Worm (Caenorhabditis elegans): ENCODE measurements around the gene wah-1.

The wah-1 gene

ce11 chrIII:12015611-12016010 is 25.6 kb downstream of the wah-1 start:
- TF ChIP-seq lin-14 (GFP tag; optimal IDR thresholded peaks at IDR 0.05) (peak; percentile 51), nhr-77 (tag; optimal IDR thresholded peaks at IDR 0.05) (no peak), mab-9 (GFP tag; IDR thresholded peaks at IDR 0.05) (no peak), pag-3 (tag; optimal IDR thresholded peaks at IDR 0.05; ENCODE audit: borderline replicate concordance, insufficient read depth) (peak; percentile 62), ceh-90 (tag; optimal IDR thresholded peaks at IDR 0.05) (no peak), aly-2 (tag; optimal IDR thresholded peaks at IDR 0.05) (no peak), elt-2 (tag; optimal IDR thresholded peaks at IDR 0.05) (no peak), nhr-85 (tag) (peak; percentile 77), lsy-2 (tag; optimal IDR thresholded peaks at IDR 0.05) (peak; percentile 8 to 24), ces-1 (GFP tag; optimal IDR thresholded peaks at IDR 0.05) (no peak), mef-2 (tag; optimal IDR thresholded peaks at IDR 0.05) (no peak), snu-23 (GFP tag; optimal IDR thresholded peaks at IDR 0.05) (peak; percentile 61), nhr-47 (tag; optimal IDR thresholded peaks at IDR 0.05) (no peak), vab-15 (tag; optimal IDR thresholded peaks at IDR 0.05) (no peak), nhr-84 (tag; optimal IDR thresholded peaks at IDR 0.05) (no peak), blmp-1 (tag; optimal IDR thresholded peaks at IDR 0.05) (peak; percentile 70), xbp-1 (tag; optimal IDR thresholded peaks at IDR 0.05) (no peak), nhr-20 (tag; optimal IDR thresholded peaks at IDR 0.05) (peak; percentile 58), fkh-10 (GFP tag; optimal IDR thresholded peaks at IDR 0.05) (no peak), mdl-1 (tag; optimal IDR thresholded peaks at IDR 0.05) (peak in 1 of 2 experiments; percentile 15), fos-1 (tag; optimal IDR thresholded peaks at IDR 0.05) (no peak), elt-3 (tag; optimal IDR thresholded peaks at IDR 0.05) (peak in 2 of 6 experiments; percentile 12 to 38), nhr-71 (tag; optimal IDR thresholded peaks at IDR 0.05) (peak; percentile 31), lin-35 (GFP tag; optimal IDR thresholded peaks at IDR 0.05) (peak in 1 of 2 experiments; percentile 44), alr-1 (tag; optimal IDR thresholded peaks at IDR 0.05; ENCODE audit: borderline replicate concordance) (no peak), ceh-63 (GFP tag; optimal IDR thresholded peaks at IDR 0.05) (no peak), sox-4 (tag; optimal IDR thresholded peaks at IDR 0.05) (no peak), ceh-82 (tag; optimal IDR thresholded peaks at IDR 0.05) (no peak), F16B12.6 (tag; optimal IDR thresholded peaks at IDR 0.05) (no peak), nhr-90 (tag; optimal IDR thresholded peaks at IDR 0.05; ENCODE audit: poor library complexity) (no peak), jun-1 (tag; optimal IDR thresholded peaks at IDR 0.05) (no peak), unc-86 (tag; optimal IDR thresholded peaks at IDR 0.05) (no peak), C34B4.2 (tag; optimal IDR thresholded peaks at IDR 0.05) (no peak), hlh-17 (GFP tag; optimal IDR thresholded peaks at IDR 0.05; ENCODE audit: borderline replicate concordance) (no peak), fkh-8 (tag; optimal IDR thresholded peaks at IDR 0.05) (no peak), skn-1 (tag; optimal IDR thresholded peaks at IDR 0.05) (peak; percentile 31), Y116A8C.19 (tag; optimal IDR thresholded peaks at IDR 0.05; ENCODE audit: borderline replicate concordance) (no peak), unc-98 (GFP tag; IDR thresholded peaks at IDR 0.05) (no peak), nhr-19 (GFP tag; conservative IDR thresholded peaks at IDR 0.05) (no peak), efl-1 (optimal IDR thresholded peaks at IDR 0.05) (peak in 1 of 2 experiments; percentile 5), efl-1 (GFP tag; optimal IDR thresholded peaks at IDR 0.05 in 1 of 2) (no peak), unc-130 (tag; optimal IDR thresholded peaks at IDR 0.05) (peak; percentile 24), egl-27 (tag; optimal IDR thresholded peaks at IDR 0.05) (no peak), unc-62 (GFP tag; optimal IDR thresholded peaks at IDR 0.05) (no peak), tlp-1 (tag; optimal IDR thresholded peaks at IDR 0.05) (no peak), mep-1 (tag; optimal IDR thresholded peaks at IDR 0.05) (peak; percentile 35), lin-15B (tag; optimal IDR thresholded peaks at IDR 0.05) (no peak), grh-1 (GFP tag; IDR thresholded peaks at IDR 0.05) (peak; percentile 11; the same call in 1 of the 2 replicates)

Measured in whole organism, L1 larva.